Worm (Caenorhabditis elegans): ENCODE measurements around the gene atf-7.

ce11 chrIII:4453301-4453700, 45.5 kb downstream of the atf-7 start:
- TF ChIP-seq nhr-237 (tag; optimal IDR thresholded peaks at IDR 0.05) (no peak), pha-4 (tag; optimal IDR thresholded peaks at IDR 0.05) (no peak), ztf-11 (tag; optimal IDR thresholded peaks at IDR 0.05) (no peak), unc-62 (GFP tag; optimal IDR thresholded peaks at IDR 0.05) (no peak), ama-1 (optimal IDR thresholded peaks at IDR 0.05) (no peak), snpc-4 (tag; optimal IDR thresholded peaks at IDR 0.05) (no peak), aly-2 (tag; optimal IDR thresholded peaks at IDR 0.05) (no peak), fos-1 (tag; optimal IDR thresholded peaks at IDR 0.05) (no peak), nhr-25 (tag; optimal IDR thresholded peaks at IDR 0.05) (no peak), elt-2 (tag; optimal IDR thresholded peaks at IDR 0.05) (no peak), tbx-2 (tag; optimal IDR thresholded peaks at IDR 0.05) (no peak), ceh-82 (tag; optimal IDR thresholded peaks at IDR 0.05) (no peak), unc-39 (tag; optimal IDR thresholded peaks at IDR 0.05) (no peak)
